Worm (Caenorhabditis elegans): ENCODE measurements around the gene ugt-55.
A peak's percentile ranks its signal among the peaks of the same experiment; 100 is the strongest.

Gene ugt-55

DNA sequence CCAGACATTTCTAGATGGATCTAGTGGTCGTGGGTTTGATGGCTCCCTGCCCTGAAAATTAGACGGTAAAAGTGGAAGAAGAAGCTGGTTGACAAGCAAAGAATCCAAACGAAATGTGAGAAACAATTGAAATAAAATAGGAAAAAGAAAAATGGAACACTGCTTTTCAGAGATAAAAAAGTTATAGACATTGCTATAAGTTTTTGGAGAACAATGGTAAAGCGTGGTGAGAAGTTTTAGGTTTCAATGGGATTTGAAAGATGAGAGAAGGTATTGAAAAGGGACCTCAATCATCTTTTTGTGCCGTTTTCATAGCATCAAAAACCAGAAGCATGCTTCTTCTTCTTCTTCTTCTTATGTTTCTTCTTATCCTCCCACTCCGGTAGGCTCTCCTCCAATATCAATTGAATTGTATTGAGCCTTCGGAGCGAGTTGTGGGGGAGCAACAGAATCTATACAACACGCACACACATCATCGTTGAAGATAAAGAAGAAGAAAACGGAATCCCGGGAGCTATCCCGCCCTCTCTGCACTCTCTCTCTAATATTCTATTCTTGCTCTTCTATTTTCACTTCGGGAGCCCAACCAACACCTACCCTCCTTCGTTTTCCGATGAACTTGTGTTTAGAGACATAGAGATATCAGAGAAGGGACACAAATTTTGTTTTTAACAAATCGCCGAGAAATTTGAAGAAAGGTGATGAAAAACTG lies 22.0 kb upstream of the ugt-55 start, which contains the start of gene myo-3:
Gene myo-3, minus strand, starts transcription at position 51 of the 712 bp plus-strand sequence.
- TF ChIP-seq nhr-20 (tag; optimal IDR thresholded peaks at IDR 0.05) (peak; percentile 8), lin-39 (tag; optimal IDR thresholded peaks at IDR 0.05) (no peak), lsy-2 (tag; optimal IDR thresholded peaks at IDR 0.05) (peak in 1 of 2 experiments; percentile 27), fkh-8 (tag; optimal IDR thresholded peaks at IDR 0.05) (no peak), unc-130 (tag; optimal IDR thresholded peaks at IDR 0.05) (peak; percentile 13), snpc-4 (tag; optimal IDR thresholded peaks at IDR 0.05) (no peak), dsc-1 (tag; optimal IDR thresholded peaks at IDR 0.05) (peak; percentile 23), nhr-71 (tag; optimal IDR thresholded peaks at IDR 0.05) (peak; percentile 68), unc-86 (tag; optimal IDR thresholded peaks at IDR 0.05) (no peak), efl-1 (optimal IDR thresholded peaks at IDR 0.05) (no peak), efl-1 (GFP tag; optimal IDR thresholded peaks at IDR 0.05 in 1 of 2) (peak in 1 of 2 experiments; percentile 31), lin-14 (GFP tag; optimal IDR thresholded peaks at IDR 0.05) (peak; percentile 79), rnt-1 (tag; optimal IDR thresholded peaks at IDR 0.05) (peak; percentile 61), nhr-19 (GFP tag; conservative IDR thresholded peaks at IDR 0.05) (peak; percentile 26), snu-23 (GFP tag; optimal IDR thresholded peaks at IDR 0.05) (peak; percentile 19)

DNA sequence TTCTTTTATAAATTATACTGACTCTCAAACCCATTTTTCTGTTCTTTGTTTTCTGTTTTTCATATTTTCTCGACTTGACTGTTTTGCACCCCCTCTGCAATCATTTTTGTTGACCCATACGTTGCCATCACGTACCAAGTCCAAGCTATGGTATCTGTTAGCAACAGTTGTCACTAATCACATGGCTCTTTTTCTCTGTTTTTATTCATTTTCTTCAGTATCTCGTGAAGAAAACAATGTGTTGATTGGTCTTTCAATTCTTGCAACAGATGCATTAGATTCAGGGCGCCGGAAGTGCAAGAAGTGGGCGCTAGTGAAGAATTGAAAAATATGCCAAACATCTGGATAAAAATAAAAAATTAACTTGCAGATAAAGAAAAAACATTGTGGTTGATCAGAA lies 21.0 kb upstream of the ugt-55 start:
- TF ChIP-seq nhr-11 (tag; optimal IDR thresholded peaks at IDR 0.05) (no peak), tlp-1 (tag; optimal IDR thresholded peaks at IDR 0.05) (no peak), egl-13 (tag; optimal IDR thresholded peaks at IDR 0.05) (no peak), lin-39 (tag; optimal IDR thresholded peaks at IDR 0.05) (peak; percentile 85), lin-35 (GFP tag; optimal IDR thresholded peaks at IDR 0.05) (no peak), nhr-77 (tag; optimal IDR thresholded peaks at IDR 0.05) (no peak), nhr-71 (tag; optimal IDR thresholded peaks at IDR 0.05) (peak; percentile 71), isw-1 (GFP tag; IDR thresholded peaks at IDR 0.05) (no peak), sup-37 (GFP tag; optimal IDR thresholded peaks at IDR 0.05) (no peak), snpc-4 (tag; optimal IDR thresholded peaks at IDR 0.05) (no peak), xbp-1 (tag; optimal IDR thresholded peaks at IDR 0.05) (no peak), elt-3 (tag; optimal IDR thresholded peaks at IDR 0.05) (no peak), vab-15 (tag; optimal IDR thresholded peaks at IDR 0.05) (no peak), ceh-82 (tag; optimal IDR thresholded peaks at IDR 0.05) (no peak), ets-5 (GFP tag; IDR thresholded peaks at IDR 0.05) (no peak), mab-9 (GFP tag; IDR thresholded peaks at IDR 0.05) (no peak), ceh-63 (GFP tag; optimal IDR thresholded peaks at IDR 0.05) (no peak), unc-62 (GFP tag; optimal IDR thresholded peaks at IDR 0.05) (no peak), unc-130 (tag; optimal IDR thresholded peaks at IDR 0.05) (no peak), fkh-4 (tag; optimal IDR thresholded peaks at IDR 0.05; ENCODE audit: borderline replicate concordance) (no peak), nhr-237 (tag; optimal IDR thresholded peaks at IDR 0.05) (no peak), rnt-1 (tag; optimal IDR thresholded peaks at IDR 0.05) (peak; percentile 75), nhr-84 (tag; optimal IDR thresholded peaks at IDR 0.05) (no peak), sptf-1 (tag; optimal IDR thresholded peaks at IDR 0.05) (no peak), egl-27 (tag; optimal IDR thresholded peaks at IDR 0.05) (no peak), lin-14 (GFP tag; optimal IDR thresholded peaks at IDR 0.05) (peak; percentile 78), hlh-4 (tag; optimal IDR thresholded peaks at IDR 0.05) (no peak), fos-1 (tag; optimal IDR thresholded peaks at IDR 0.05) (no peak), nhr-76 (tag; optimal IDR thresholded peaks at IDR 0.05) (no peak), nhr-85 (tag) (no peak), ceh-88 (GFP tag; IDR thresholded peaks at IDR 0.05) (no peak), unc-30 (tag; optimal IDR thresholded peaks at IDR 0.05) (no peak), unc-98 (GFP tag; IDR thresholded peaks at IDR 0.05) (no peak), zag-1 (tag; optimal IDR thresholded peaks at IDR 0.05) (no peak), pax-3 (tag; optimal IDR thresholded peaks at IDR 0.05) (no peak), dpl-1 (GFP tag; optimal IDR thresholded peaks at IDR 0.05) (no peak), mdl-1 (tag; optimal IDR thresholded peaks at IDR 0.05) (peak in 1 of 2 experiments; percentile 14), ztf-4 (tag; optimal IDR thresholded peaks at IDR 0.05) (no peak), nhr-47 (tag; optimal IDR thresholded peaks at IDR 0.05) (no peak), aly-2 (tag; optimal IDR thresholded peaks at IDR 0.05) (no peak), nhr-19 (GFP tag; conservative IDR thresholded peaks at IDR 0.05) (peak; percentile 48), snu-23 (GFP tag; optimal IDR thresholded peaks at IDR 0.05) (peak; percentile 38), ceh-90 (tag; optimal IDR thresholded peaks at IDR 0.05) (no peak)
